Fruit fly (Drosophila melanogaster) whole organism, embryonic: ENCODE measurements around the gene Gr98b.

Experiments
- ATbp ChIP-seq: fragments of 200-800 bp; sonication (Bioruptor generic); optimal IDR thresholded peaks from 2 replicates; lab custom pipeline; 2017; ENCODE audit warnings: missing biosample characterization, mild to moderate bottlenecking, missing genetic modification characterization, missing genetic modification reagents
- Ada2b ChIP-seq: fragments of 200-800 bp; sonication (Bioruptor generic); IDR thresholded peaks from 2 replicates; pipeline ENCODE4 v1.3.6; 2022; ENCODE audit warnings: missing biosample characterization, missing genetic modification characterization
- CG10209 ChIP-seq: fragments of 200-800 bp; sonication (Bioruptor generic); optimal IDR thresholded peaks from 3 replicates; lab custom pipeline; 2017; ENCODE audit warnings: missing biosample characterization, mild to moderate bottlenecking, missing genetic modification characterization, missing genetic modification reagents
- CG10431 ChIP-seq: fragments of 200-800 bp; sonication (Bioruptor generic); optimal IDR thresholded peaks from 3 replicates; lab custom pipeline; 2018; ENCODE audit warnings: missing biosample characterization, mild to moderate bottlenecking, missing genetic modification characterization
- CG13287 ChIP-seq: fragments of 200-800 bp; sonication (Bioruptor generic); IDR thresholded peaks from 2 replicates; pipeline ENCODE4 v1.3.6; 2022; ENCODE audit warnings: missing biosample characterization, missing genetic modification characterization; ENCODE audit not compliant: partially characterized antibody
- CG14014 ChIP-seq: fragments of 200-800 bp; sonication (Bioruptor generic); IDR thresholded peaks from 2 replicates; pipeline ENCODE4 v1.3.6; 2022; ENCODE audit warnings: missing biosample characterization, missing genetic modification characterization
- CG14860 ChIP-seq: fragments of 200-800 bp; sonication (Bioruptor generic); IDR thresholded peaks from 3 replicates; pipeline ENCODE4 v1.3.6; 2022; ENCODE audit warnings: missing biosample characterization, missing genetic modification characterization; ENCODE audit not compliant: partially characterized antibody
- CG14965 ChIP-seq: fragments of 200-800 bp; sonication (Bioruptor generic); optimal IDR thresholded peaks from 2 replicates; lab custom pipeline; 2016; ENCODE audit warnings: missing biosample characterization, missing genetic modification characterization, borderline replicate concordance
- CG4360 ChIP-seq: fragments of 200-800 bp; sonication (Bioruptor generic); IDR thresholded peaks from 2 replicates; pipeline ENCODE4 v1.3.6; 2022; ENCODE audit warnings: missing biosample characterization, missing genetic modification characterization
- CG4617 ChIP-seq: fragments of 200-800 bp; sonication (Bioruptor generic); optimal IDR thresholded peaks from 3 replicates; lab custom pipeline; 2016; ENCODE audit warnings: missing biosample characterization, missing genetic modification characterization, borderline replicate concordance
- CG6654 ChIP-seq: fragments of 200-800 bp; sonication (Bioruptor generic); optimal IDR thresholded peaks from 2 replicates; lab custom pipeline; 2017; ENCODE audit warnings: missing biosample characterization, mild to moderate bottlenecking, missing genetic modification characterization
- CG6689 ChIP-seq: fragments of 200-800 bp; sonication (Bioruptor generic); IDR thresholded peaks from 2 replicates; pipeline ENCODE4 v1.3.6; 2022; ENCODE audit warnings: missing biosample characterization, missing genetic modification characterization
- CG7786 ChIP-seq: fragments of 200-800 bp; sonication (Bioruptor generic); optimal IDR thresholded peaks from 2 replicates; lab custom pipeline; 2016; ENCODE audit warnings: missing biosample characterization, missing genetic modification characterization
- CTCF ChIP-seq: fragments of 200-800 bp; sonication (Bioruptor generic); optimal IDR thresholded peaks from 2 replicates; lab custom pipeline; 2017; ENCODE audit warnings: missing biosample characterization, mild to moderate bottlenecking, missing genetic modification characterization, moderate library complexity
- Chrac-16 ChIP-seq: fragments of 200-800 bp; sonication (Bioruptor generic); optimal IDR thresholded peaks from 3 replicates; lab custom pipeline; 2016; ENCODE audit warnings: missing biosample characterization, missing genetic modification characterization
- Dll ChIP-seq: fragments of 200-800 bp; sonication (Bioruptor generic); IDR thresholded peaks from 4 replicates; pipeline ENCODE4 v1.3.6; 2022; ENCODE audit warnings: missing biosample characterization, missing genetic modification characterization; ENCODE audit not compliant: partially characterized antibody
- Ets65A ChIP-seq: fragments of 200-800 bp; sonication (Bioruptor generic); peaks from one replicate; lab custom pipeline; 2016; ENCODE audit warnings: missing biosample characterization, missing genetic modification characterization
- Hr3 ChIP-seq: fragments of 200-800 bp; sonication (Bioruptor generic); optimal IDR thresholded peaks from 3 replicates; lab custom pipeline; 2016; ENCODE audit warnings: missing biosample characterization, missing genetic modification characterization
- MBD-R2 ChIP-seq: fragments of 200-800 bp; sonication (Bioruptor generic); IDR thresholded peaks from 2 replicates; pipeline ENCODE4 v1.3.6; 2022; ENCODE audit warnings: missing biosample characterization, missing genetic modification characterization
- MESR4 ChIP-seq: fragments of 200-800 bp; sonication (Bioruptor generic); optimal IDR thresholded peaks from 2 replicates; lab custom pipeline; 2018; ENCODE audit warnings: missing biosample characterization, mild to moderate bottlenecking, missing genetic modification characterization, moderate library complexity
- Myb ChIP-seq: fragments of 200-800 bp; sonication (Bioruptor generic); optimal IDR thresholded peaks from 2 replicates; lab custom pipeline; 2016; ENCODE audit warnings: missing biosample characterization, missing genetic modification characterization
- NK7.1 ChIP-seq: fragments of 200-800 bp; sonication (Bioruptor generic); optimal IDR thresholded peaks from 3 replicates; lab custom pipeline; 2016; ENCODE audit warnings: missing biosample characterization, missing genetic modification characterization
- Oli ChIP-seq: fragments of 200-800 bp; sonication (Bioruptor generic); optimal IDR thresholded peaks from 2 replicates; lab custom pipeline; 2018; ENCODE audit warnings: missing biosample characterization, mild to moderate bottlenecking, missing genetic modification characterization, moderate library complexity
- Side ChIP-seq: fragments of 200-800 bp; sonication (Bioruptor generic); optimal IDR thresholded peaks from 2 replicates; lab custom pipeline; 2016; ENCODE audit warnings: missing biosample characterization, missing genetic modification characterization
- Xrp1 ChIP-seq: fragments of 200-800 bp; sonication (Bioruptor generic); IDR thresholded peaks from 2 replicates; pipeline ENCODE4 v1.3.6; 2022; ENCODE audit warnings: missing biosample characterization, missing genetic modification characterization
- ab ChIP-seq: fragments of 200-800 bp; sonication (Bioruptor generic); optimal IDR thresholded peaks from 2 replicates; lab custom pipeline; 2016; ENCODE audit warnings: missing biosample characterization, missing genetic modification characterization
- ac ChIP-seq: fragments of 200-800 bp; sonication (Bioruptor generic); optimal IDR thresholded peaks from 3 replicates; lab custom pipeline; 2017; ENCODE audit warnings: missing biosample characterization, mild to moderate bottlenecking, missing genetic modification characterization
- dan ChIP-seq: fragments of 200-800 bp; sonication (Bioruptor generic); IDR thresholded peaks from 2 replicates; pipeline ENCODE4 v1.3.6; 2022; ENCODE audit warnings: missing biosample characterization, missing genetic modification characterization
- dimm ChIP-seq: fragments of 200-800 bp; sonication (Bioruptor generic); IDR thresholded peaks from 2 replicates; pipeline ENCODE4 v1.3.6; 2022; ENCODE audit warnings: missing biosample characterization, missing genetic modification characterization
- esg ChIP-seq: fragments of 200-800 bp; sonication (Bioruptor generic); conservative IDR thresholded peaks from 2 replicates; pipeline ENCODE4 v1.3.6; 2022; ENCODE audit warnings: missing biosample characterization, missing genetic modification characterization
- fd3F ChIP-seq: fragments of 200-800 bp; sonication (Bioruptor generic); optimal IDR thresholded peaks from 2 replicates; lab custom pipeline; 2018; ENCODE audit warnings: missing biosample characterization, mild to moderate bottlenecking, missing genetic modification characterization, moderate library complexity
- gfzf ChIP-seq: fragments of 200-800 bp; sonication (Bioruptor generic); optimal IDR thresholded peaks from 2 replicates; lab custom pipeline; 2016; ENCODE audit warnings: missing biosample characterization, mild to moderate bottlenecking, missing genetic modification characterization, moderate library complexity
- insv ChIP-seq, 2 experiments: fragments of 200-800 bp; sonication (Bioruptor generic); optimal IDR thresholded peaks; 3 replicates each; lab custom pipeline; 2016 to 2018; ENCODE audit warnings: missing biosample characterization in 2 of 2, missing genetic modification characterization in 2 of 2
- jumu ChIP-seq: fragments of 200-800 bp; sonication (Bioruptor generic); optimal IDR thresholded peaks from 3 replicates; lab custom pipeline; 2016; ENCODE audit warnings: missing biosample characterization, missing genetic modification characterization
- lbe ChIP-seq: fragments of 200-800 bp; sonication (Bioruptor generic); optimal IDR thresholded peaks from 2 replicates; lab custom pipeline; 2016; ENCODE audit warnings: missing biosample characterization, mild to moderate bottlenecking, missing genetic modification characterization
- maf-S ChIP-seq: fragments of 200-800 bp; sonication (Bioruptor generic); optimal IDR thresholded peaks from 2 replicates; lab custom pipeline; 2016; ENCODE audit warnings: missing biosample characterization, missing genetic modification characterization
- nerfin-1 ChIP-seq: fragments of 200-800 bp; sonication (Bioruptor generic); optimal IDR thresholded peaks from 3 replicates; lab custom pipeline; 2019; ENCODE audit warnings: missing biosample characterization, mild to moderate bottlenecking, missing genetic modification characterization, moderate library complexity
- pzg ChIP-seq: fragments of 200-800 bp; sonication (Bioruptor generic); optimal IDR thresholded peaks from 3 replicates; lab custom pipeline; 2018; ENCODE audit warnings: missing biosample characterization, mild to moderate bottlenecking, missing genetic modification characterization, moderate library complexity
- sim ChIP-seq: fragments of 200-800 bp; sonication (Bioruptor generic); IDR thresholded peaks from 2 replicates; pipeline ENCODE4 v1.3.6; 2022; ENCODE audit warnings: missing biosample characterization, missing genetic modification characterization
- slbo ChIP-seq: fragments of 200-800 bp; sonication (Bioruptor generic); IDR thresholded peaks from 2 replicates; pipeline ENCODE4 v1.3.6; 2022; ENCODE audit warnings: missing biosample characterization, missing genetic modification characterization
- z ChIP-seq: fragments of 200-800 bp; sonication (Bioruptor generic); IDR thresholded peaks from 3 replicates; pipeline ENCODE4 v1.3.6; 2022; ENCODE audit warnings: missing biosample characterization, missing genetic modification characterization

The Gr98b gene

dm6 chr3R:27582634-27583181 is 40.4 kb downstream of the Gr98b start, which contains the start of gene pins (continued):
- TF ChIP-seq insv (GFP tag; optimal IDR thresholded peaks at IDR 0.05; lab: Kevin White, UChicago) (no peak), Ada2b (GFP tag; lab: Robert Waterston, UW) (no peak), CG14860 (GFP tag; lab: Robert Waterston, UW) (0 out of 3 replicates have a peak, but pooled peaks have one; percentile 7), z (0 out of 3 replicates have a peak, but pooled peaks have one; percentile 12), ATbp (GFP tag; lab: Kevin White, UChicago) (no peak), CG4360 (no peak), CG7786 (GFP tag; lab: Kevin White, UChicago) (no peak), Side (GFP tag; lab: Kevin White, UChicago) (no peak), CG4617 (GFP tag; lab: Kevin White, UChicago) (peak; percentile 66), dan (GFP tag; lab: Robert Waterston, UW) (no peak), pzg (GFP tag; lab: Kevin White, UChicago) (peak; percentile 36), Hr3 (GFP tag; lab: Kevin White, UChicago) (no peak), sim (GFP tag; lab: Robert Waterston, UW) (no peak), dimm (no peak), CTCF (GFP tag; lab: Kevin White, UChicago) (no peak), Chrac-16 (no peak), Oli (tag; lab: Kevin White, UChicago) (no peak), esg (no peak), CG6689 (GFP tag; lab: Robert Waterston, UW) (no peak), ac (GFP tag; lab: Kevin White, UChicago) (no peak), Xrp1 (no peak), MESR4 (peak; percentile 92), gfzf (GFP tag; lab: Kevin White, UChicago) (peak; percentile 67), CG6654 (GFP tag; lab: Kevin White, UChicago) (no peak), CG14014 (GFP tag; lab: Robert Waterston, UW) (no peak), ab (GFP tag; lab: Kevin White, UChicago) (no peak), maf-S (no peak), Ets65A (GFP tag; lab: Kevin White, UChicago) (no peak), Dll (GFP tag; lab: Robert Waterston, UW) (0 out of 4 replicates have a peak, but pooled peaks have one; percentile 42), fd3F (no peak), MBD-R2 (GFP tag; lab: Robert Waterston, UW) (peak; percentile 41), jumu (GFP tag; lab: Kevin White, UChicago) (no peak), NK7.1 (GFP tag; lab: Kevin White, UChicago) (no peak), Myb (GFP tag; lab: Kevin White, UChicago) (peak; percentile 74), CG10431 (GFP tag; lab: Kevin White, UChicago) (no peak), CG13287 (no peak), CG14965 (GFP tag; lab: Kevin White, UChicago) (no peak), slbo (GFP tag; lab: Robert Waterston, UW) (no peak), CG10209 (GFP tag; lab: Kevin White, UChicago) (no peak)

- no peak for TF ChIP-seq nerfin-1 (tag; lab: Kevin White, UChicago)
- TF ChIP-seq lbe: peak; percentile 62
These were observed 50.9 kb downstream of the Gr98b start for dm6 chr3R:27593174-27593573.
